Fruit fly (Drosophila melanogaster) whole organism, embryonic: ENCODE measurements around the gene P58IPK.
A peak's percentile ranks its signal among the peaks of the same experiment; 100 is the strongest.

ENCODE experiments used
- Aef1 ChIP-seq: fragments of 200-800 bp; sonication (Bioruptor generic); IDR thresholded peaks from 3 replicates; pipeline ENCODE4 v1.3.6; 2022; ENCODE audit warnings: missing biosample characterization, missing genetic modification characterization
- Atf-2 ChIP-seq: fragments of 200-800 bp; sonication (Bioruptor generic); optimal IDR thresholded peaks from 2 replicates; lab custom pipeline; 2016; ENCODE audit warnings: missing biosample characterization, missing genetic modification characterization
- B-H2 ChIP-seq: fragments of 200-800 bp; sonication (Bioruptor generic); optimal IDR thresholded peaks from 2 replicates; lab custom pipeline; 2018; ENCODE audit warnings: missing biosample characterization, mild to moderate bottlenecking, missing genetic modification characterization
- BEAF-32 ChIP-seq: fragments of 200-800 bp; sonication (Bioruptor generic); optimal IDR thresholded peaks from 3 replicates; lab custom pipeline; 2017; ENCODE audit warnings: missing biosample characterization, missing genetic modification characterization, mild to moderate bottlenecking, moderate library complexity, missing genetic modification reagents
- C15 ChIP-seq: fragments of 200-800 bp; sonication (Bioruptor generic); IDR thresholded peaks from 3 replicates; pipeline ENCODE4 v1.3.6; 2022; ENCODE audit warnings: missing biosample characterization, missing genetic modification characterization
- CG12219 ChIP-seq: fragments of 200-800 bp; sonication (Bioruptor generic); optimal IDR thresholded peaks from 3 replicates; lab custom pipeline; 2018; ENCODE audit warnings: missing biosample characterization, mild to moderate bottlenecking, missing genetic modification characterization
- CG12744 ChIP-seq: fragments of 200-800 bp; sonication (Bioruptor generic); optimal IDR thresholded peaks from 2 replicates; lab custom pipeline; 2016; ENCODE audit warnings: missing biosample characterization, missing genetic modification characterization
- CG18764 ChIP-seq: fragments of 200-800 bp; sonication (Bioruptor generic); optimal IDR thresholded peaks from 3 replicates; lab custom pipeline; 2016; ENCODE audit warnings: missing biosample characterization, missing genetic modification characterization
- CG2202 ChIP-seq: fragments of 200-800 bp; sonication (Bioruptor generic); optimal IDR thresholded peaks from 2 replicates; lab custom pipeline; 2018; ENCODE audit warnings: missing biosample characterization, mild to moderate bottlenecking, missing genetic modification characterization
- CG31365 ChIP-seq: fragments of 200-800 bp; sonication (Bioruptor generic); optimal IDR thresholded peaks from 2 replicates; lab custom pipeline; 2018; ENCODE audit warnings: missing biosample characterization, mild to moderate bottlenecking, missing genetic modification characterization
- CG32532 ChIP-seq: fragments of 200-800 bp; sonication (Bioruptor generic); IDR thresholded peaks from 2 replicates; pipeline ENCODE4 v1.3.6; 2022; ENCODE audit warnings: missing biosample characterization, missing genetic modification characterization
- CG33213 ChIP-seq: fragments of 200-800 bp; sonication (Bioruptor generic); optimal IDR thresholded peaks from 3 replicates; lab custom pipeline; 2016; ENCODE audit warnings: missing biosample characterization, missing genetic modification characterization
- CG3407 ChIP-seq: fragments of 200-800 bp; sonication (Bioruptor generic); optimal IDR thresholded peaks from 2 replicates; lab custom pipeline; 2018; ENCODE audit warnings: missing biosample characterization, mild to moderate bottlenecking, missing genetic modification characterization
- CG3847 ChIP-seq: fragments of 200-800 bp; sonication (Bioruptor generic); IDR thresholded peaks from 2 replicates; pipeline ENCODE4 v1.3.6; 2022; ENCODE audit warnings: missing biosample characterization, missing genetic modification characterization
- CG42726 ChIP-seq: fragments of 200-800 bp; sonication (Bioruptor generic); IDR thresholded peaks from 2 replicates; pipeline ENCODE4 v1.3.6; 2022; ENCODE audit warnings: missing biosample characterization, missing genetic modification characterization; ENCODE audit not compliant: partially characterized antibody
- CG4424 ChIP-seq: fragments of 200-800 bp; sonication (Bioruptor generic); optimal IDR thresholded peaks from 3 replicates; lab custom pipeline; 2016; ENCODE audit warnings: missing biosample characterization, missing genetic modification characterization
- CG7271 ChIP-seq: fragments of 200-800 bp; sonication (Bioruptor generic); optimal IDR thresholded peaks from 2 replicates; lab custom pipeline; 2018; ENCODE audit warnings: missing biosample characterization, mild to moderate bottlenecking, missing genetic modification characterization, moderate library complexity
- CG7786 ChIP-seq: fragments of 200-800 bp; sonication (Bioruptor generic); optimal IDR thresholded peaks from 2 replicates; lab custom pipeline; 2016; ENCODE audit warnings: missing biosample characterization, missing genetic modification characterization
- CG8924 ChIP-seq: fragments of 200-800 bp; optimal IDR thresholded peaks from 3 replicates; lab custom pipeline; 2019; ENCODE audit warnings: missing biosample characterization, mild to moderate bottlenecking, missing genetic modification characterization, moderate library complexity
- Fer3 ChIP-seq: fragments of 200-800 bp; sonication (Bioruptor generic); optimal IDR thresholded peaks from 2 replicates; lab custom pipeline; 2018; ENCODE audit warnings: missing biosample characterization, mild to moderate bottlenecking, missing genetic modification characterization, moderate library complexity
- H15 ChIP-seq: fragments of 200-800 bp; sonication (Bioruptor generic); IDR thresholded peaks from 3 replicates; pipeline ENCODE4 v1.3.6; 2022; ENCODE audit warnings: missing biosample characterization, missing genetic modification characterization
- HmgD ChIP-seq: fragments of 200-800 bp; sonication (Bioruptor generic); optimal IDR thresholded peaks from 3 replicates; lab custom pipeline; 2016; ENCODE audit warnings: missing biosample characterization, missing genetic modification characterization
- HmgZ ChIP-seq: fragments of 200-800 bp; sonication (Bioruptor generic); optimal IDR thresholded peaks from 2 replicates; lab custom pipeline; 2018; ENCODE audit warnings: missing biosample characterization, mild to moderate bottlenecking, missing genetic modification characterization
- MTF-1 ChIP-seq: fragments of 200-800 bp; sonication (Bioruptor generic); optimal IDR thresholded peaks from 2 replicates; lab custom pipeline; 2018; ENCODE audit warnings: missing biosample characterization, mild to moderate bottlenecking, missing genetic modification characterization, borderline replicate concordance
- NfI ChIP-seq: fragments of 200-800 bp; sonication (Bioruptor generic); optimal IDR thresholded peaks from 3 replicates; lab custom pipeline; 2018; ENCODE audit warnings: missing biosample characterization, mild to moderate bottlenecking, missing genetic modification characterization, moderate library complexity
- Rx ChIP-seq: fragments of 200-800 bp; sonication (Bioruptor generic); IDR thresholded peaks from 2 replicates; pipeline ENCODE4 v1.3.6; 2022; ENCODE audit warnings: missing biosample characterization, missing genetic modification characterization
- Six4 ChIP-seq: fragments of 200-800 bp; sonication (Bioruptor generic); optimal IDR thresholded peaks from 2 replicates; lab custom pipeline; 2016; ENCODE audit warnings: missing biosample characterization, missing genetic modification characterization
- ab ChIP-seq: fragments of 200-800 bp; sonication (Bioruptor generic); optimal IDR thresholded peaks from 2 replicates; lab custom pipeline; 2016; ENCODE audit warnings: missing biosample characterization, missing genetic modification characterization
- bab2 ChIP-seq: fragments of 200-800 bp; sonication (Bioruptor generic); optimal IDR thresholded peaks from 2 replicates; lab custom pipeline; 2016; ENCODE audit warnings: missing biosample characterization, missing genetic modification characterization
- croc ChIP-seq: fragments of 200-800 bp; sonication (Bioruptor generic); conservative IDR thresholded peaks from 3 replicates; pipeline ENCODE4 v1.3.6; 2022; ENCODE audit warnings: missing biosample characterization, missing genetic modification characterization
- crp ChIP-seq, 2 experiments: fragments of 200-800 bp; sonication (Bioruptor generic); optimal IDR thresholded peaks; 2 replicates in 1 of 2; 3 replicates in 1 of 2; lab custom pipeline; 2017; ENCODE audit warnings: missing biosample characterization in 2 of 2, missing genetic modification characterization in 2 of 2, mild to moderate bottlenecking in 1 of 2, moderate library complexity in 1 of 2
- dimm ChIP-seq: fragments of 200-800 bp; sonication (Bioruptor generic); IDR thresholded peaks from 2 replicates; pipeline ENCODE4 v1.3.6; 2022; ENCODE audit warnings: missing biosample characterization, missing genetic modification characterization
- dmrt11E ChIP-seq: fragments of 200-800 bp; sonication (Bioruptor generic); optimal IDR thresholded peaks from 3 replicates; lab custom pipeline; 2018; ENCODE audit warnings: missing biosample characterization, mild to moderate bottlenecking, missing genetic modification characterization, moderate library complexity
- fd102C ChIP-seq: fragments of 200-800 bp; sonication (Bioruptor generic); optimal IDR thresholded peaks from 2 replicates; lab custom pipeline; 2018; ENCODE audit warnings: missing biosample characterization, mild to moderate bottlenecking, missing genetic modification characterization, moderate library complexity
- fd96Cb ChIP-seq: fragments of 200-800 bp; sonication (Bioruptor generic); optimal IDR thresholded peaks from 2 replicates; lab custom pipeline; 2018; ENCODE audit warnings: missing biosample characterization, mild to moderate bottlenecking, missing genetic modification characterization, moderate library complexity
- gfzf ChIP-seq: fragments of 200-800 bp; sonication (Bioruptor generic); optimal IDR thresholded peaks from 2 replicates; lab custom pipeline; 2016; ENCODE audit warnings: missing biosample characterization, mild to moderate bottlenecking, missing genetic modification characterization, moderate library complexity
- grn ChIP-seq: fragments of 200-800 bp; sonication (Bioruptor generic); optimal IDR thresholded peaks from 3 replicates; lab custom pipeline; 2017; ENCODE audit warnings: missing biosample characterization, missing genetic modification characterization
- gsb ChIP-seq: fragments of 200-800 bp; sonication (Bioruptor generic); IDR thresholded peaks from 2 replicates; pipeline ENCODE4 v1.3.6; 2022; ENCODE audit warnings: missing biosample characterization, missing genetic modification characterization
- h ChIP-seq: fragments of >200 bp; optimal IDR thresholded peaks from 2 replicates; lab custom pipeline; 2017
- inv ChIP-seq: fragments of 200-800 bp; sonication (Bioruptor generic); IDR thresholded peaks from 2 replicates; pipeline ENCODE4 v1.3.6; 2022; ENCODE audit warnings: missing biosample characterization, missing genetic modification characterization; ENCODE audit not compliant: partially characterized antibody
- kni ChIP-seq: fragments of 200-800 bp; sonication (Bioruptor generic); optimal IDR thresholded peaks from 3 replicates; lab custom pipeline; 2017; ENCODE audit warnings: mild to moderate bottlenecking, missing biosample characterization, missing genetic modification reagents, missing genetic modification characterization
- otp ChIP-seq: fragments of 200-800 bp; sonication (Bioruptor generic); IDR thresholded peaks from 3 replicates; pipeline ENCODE4, ENCODE4 v1.3.6; 2022; ENCODE audit warnings: missing biosample characterization, missing genetic modification characterization
- prd ChIP-seq, 3 experiments: fragments of >200 bp in 2 of 3; fragments of 200-800 bp in 1 of 3; sonication (Bioruptor generic) in 1 of 3; optimal IDR thresholded peaks in 2 of 3; IDR thresholded peaks in 1 of 3; 2 replicates in 2 of 3; 3 replicates in 1 of 3; pipeline versions ENCODE4 v1.3.6 to Lab custom; 2017 to 2022; ENCODE audit warnings: missing biosample characterization in 1 of 3, missing genetic modification characterization in 1 of 3
- pum ChIP-seq: fragments of 200-800 bp; sonication (Bioruptor generic); optimal IDR thresholded peaks from 2 replicates; lab custom pipeline; 2016; ENCODE audit warnings: missing biosample characterization, missing genetic modification characterization
- sima ChIP-seq: fragments of 200-800 bp; sonication (Bioruptor generic); optimal IDR thresholded peaks from 2 replicates; lab custom pipeline; 2016; ENCODE audit warnings: missing biosample characterization, missing genetic modification characterization
- tll ChIP-seq, 2 experiments: fragments of 200-800 bp in 1 of 2; fragments of >200 bp in 1 of 2; sonication (Bioruptor generic) in 1 of 2; optimal IDR thresholded peaks; 2 replicates each; lab custom pipeline; 2017 to 2019; ENCODE audit warnings: missing biosample characterization in 2 of 2, missing genetic modification characterization in 2 of 2, mild to moderate bottlenecking in 1 of 2, moderate library complexity in 1 of 2
- unpg ChIP-seq: fragments of 200-800 bp; sonication (Bioruptor generic); optimal IDR thresholded peaks from 3 replicates; lab custom pipeline; 2018; ENCODE audit warnings: missing biosample characterization, mild to moderate bottlenecking, missing genetic modification characterization, moderate library complexity
- usp ChIP-seq: fragments of >200 bp; optimal IDR thresholded peaks from 2 replicates; lab custom pipeline; 2017; ENCODE audit warnings: missing biosample characterization, missing genetic modification characterization
- vfl ChIP-seq: fragments of 200-800 bp; sonication (Bioruptor generic); optimal IDR thresholded peaks from 2 replicates; lab custom pipeline; 2016; ENCODE audit warnings: missing biosample characterization, missing genetic modification characterization
- zfh1 ChIP-seq: fragments of 200-800 bp; sonication (Bioruptor generic); IDR thresholded peaks from 3 replicates; pipeline ENCODE4 v1.3.6; 2022; ENCODE audit warnings: missing biosample characterization, missing genetic modification characterization

P58IPK gene

dm6 chr3R:9551013-9551658 lies 35.6 kb upstream of the P58IPK start (continued):
- TF ChIP-seq Six4, result no peak
- no peak for TF ChIP-seq inv (GFP tag; lab: Robert Waterston, UW)
- no peak for TF ChIP-seq dmrt11E (tag; lab: Kevin White, UChicago)
- no peak for TF ChIP-seq prd (optimal IDR thresholded peaks at IDR 0.05; lab: Kevin White, UChicago)
- TF ChIP-seq prd (GFP tag; IDR thresholded peaks at IDR 0.05; lab: Robert Waterston, UW), result no peak
- TF ChIP-seq CG4424 (GFP tag; lab: Kevin White, UChicago), result no peak
- peak; percentile 23 for TF ChIP-seq CG33213 (GFP tag; lab: Kevin White, UChicago)
- TF ChIP-seq fd96Cb (tag; lab: Kevin White, UChicago), result no peak
- peak; percentile 53 for TF ChIP-seq CG8924
- TF ChIP-seq B-H2 (GFP tag; lab: Kevin White, UChicago), result peak; percentile 50
- TF ChIP-seq croc, result no peak
- TF ChIP-seq HmgZ (tag; lab: Kevin White, UChicago), result peak; percentile 79
- no peak for TF ChIP-seq gsb (GFP tag; lab: Robert Waterston, UW)
- TF ChIP-seq Fer3 (tag; lab: Kevin White, UChicago), result peak; percentile 21
- TF ChIP-seq pum, result no peak
- no peak for TF ChIP-seq otp (GFP tag; lab: Robert Waterston, UW)
- peak; percentile 63 for TF ChIP-seq CG31365 (tag; lab: Kevin White, UChicago)
- no peak for TF ChIP-seq CG3847 (GFP tag; lab: Robert Waterston, UW)
- TF ChIP-seq CG42726 (GFP tag; lab: Robert Waterston, UW), result no peak
- TF ChIP-seq kni (GFP tag; lab: Kevin White, UChicago), result peak; percentile 79
- peak; percentile 62 for TF ChIP-seq CG12219 (GFP tag; lab: Kevin White, UChicago)
- TF ChIP-seq CG32532, result no peak
- no peak for TF ChIP-seq CG3407
- TF ChIP-seq CG7271 (tag; lab: Kevin White, UChicago), result no peak
- TF ChIP-seq grn, result no peak
- no peak for TF ChIP-seq ab
- no peak for TF ChIP-seq fd102C
- no peak for TF ChIP-seq CG18764 (GFP tag; lab: Kevin White, UChicago)
- TF ChIP-seq tll (GFP tag; optimal IDR thresholded peaks at IDR 0.05; lab: Kevin White, UChicago), result no peak
- no peak for TF ChIP-seq Atf-2 (GFP tag; lab: Kevin White, UChicago)
- no peak for TF ChIP-seq dimm
- no peak for TF ChIP-seq CG7786 (GFP tag; lab: Kevin White, UChicago)
- TF ChIP-seq Rx, result no peak
- TF ChIP-seq h (lab: Kevin White, UChicago), result no peak
- peak; percentile 83 for TF ChIP-seq HmgD (GFP tag; lab: Kevin White, UChicago)
- TF ChIP-seq zfh1 (GFP tag; lab: Robert Waterston, UW), result no peak
- TF ChIP-seq crp (GFP tag; optimal IDR thresholded peaks at IDR 0.05; lab: Kevin White, UChicago), result no peak
- TF ChIP-seq sima (GFP tag; lab: Kevin White, UChicago), result no peak
- TF ChIP-seq C15 (GFP tag; lab: Robert Waterston, UW), result no peak
- peak; percentile 38 for TF ChIP-seq CG12744
- peak; percentile 79 for TF ChIP-seq MTF-1
- peak; percentile 31 for TF ChIP-seq NfI
- peak; percentile 16 for TF ChIP-seq unpg (GFP tag; lab: Kevin White, UChicago)
- TF ChIP-seq CG2202 (tag; lab: Kevin White, UChicago), result no peak
- no peak for TF ChIP-seq gfzf (GFP tag; lab: Kevin White, UChicago)
- no peak for TF ChIP-seq H15 (GFP tag; lab: Robert Waterston, UW)
- no peak for TF ChIP-seq BEAF-32 (GFP tag; lab: Kevin White, UChicago)
- TF ChIP-seq vfl (GFP tag; lab: Kevin White, UChicago), result no peak
- TF ChIP-seq bab2 (GFP tag; lab: Kevin White, UChicago), result peak; percentile 5
- TF ChIP-seq Aef1 (GFP tag; lab: Robert Waterston, UW), result no peak
- no peak for TF ChIP-seq usp (GFP tag; lab: Kevin White, UChicago)
